Fruit fly (Drosophila melanogaster) whole organism, adult: Measurements from ENCODE around the gene Spn.

Experiments
- CG12768 ChIP-seq: fragments of 200-800 bp; sonication (Bioruptor generic); optimal IDR thresholded peaks from 2 replicates; lab custom pipeline; 2017; ENCODE audit warnings: missing biosample characterization, missing genetic modification characterization, mild to moderate bottlenecking, moderate library complexity, missing genetic modification reagents
- CG33017 ChIP-seq: fragments of 200-800 bp; sonication (Bioruptor generic); optimal IDR thresholded peaks from 2 replicates; lab custom pipeline; 2018; ENCODE audit warnings: missing biosample characterization, mild to moderate bottlenecking, missing genetic modification characterization, moderate library complexity
- CG7045 ChIP-seq: fragments of 200-800 bp; sonication (Bioruptor generic); optimal IDR thresholded peaks from 2 replicates; lab custom pipeline; 2017; ENCODE audit warnings: missing biosample characterization, mild to moderate bottlenecking, missing genetic modification characterization
- CG7101 ChIP-seq: fragments of 200-800 bp; sonication (Bioruptor generic); optimal IDR thresholded peaks from 2 replicates; lab custom pipeline; 2018; ENCODE audit warnings: missing biosample characterization, mild to moderate bottlenecking, missing genetic modification characterization, moderate library complexity
- Clk ChIP-seq: fragments of 200-800 bp; sonication (Bioruptor generic); optimal IDR thresholded peaks from 2 replicates; lab custom pipeline; 2017; ENCODE audit warnings: missing biosample characterization, missing genetic modification characterization
- Mnt ChIP-seq: fragments of 200-800 bp; sonication (Bioruptor generic); optimal IDR thresholded peaks from 2 replicates; lab custom pipeline; 2016; ENCODE audit warnings: missing biosample characterization, mild to moderate bottlenecking, missing genetic modification characterization
- cic ChIP-seq: fragments of 200-800 bp; sonication (Bioruptor generic); optimal IDR thresholded peaks from 2 replicates; lab custom pipeline; 2017; ENCODE audit warnings: missing biosample characterization, mild to moderate bottlenecking, missing genetic modification characterization, moderate library complexity
- cnc ChIP-seq, 2 experiments: fragments of >200 bp; optimal IDR thresholded peaks; 2 replicates each; lab custom pipeline; 2017
- kay ChIP-seq: fragments of 200-800 bp; sonication (Bioruptor generic); peaks from one replicate; lab custom pipeline; 2016; ENCODE audit warnings: missing biosample characterization, missing genetic modification characterization, borderline replicate concordance
- ovo ChIP-seq: fragments of 200-800 bp; sonication (Bioruptor generic); optimal IDR thresholded peaks from 2 replicates; lab custom pipeline; 2016; ENCODE audit warnings: missing biosample characterization, missing genetic modification characterization
- toe ChIP-seq: fragments of 200-800 bp; sonication (Bioruptor generic); optimal IDR thresholded peaks from 2 replicates; lab custom pipeline; 2016; ENCODE audit warnings: missing biosample characterization, missing genetic modification characterization

- no peak for TF ChIP-seq cnc (optimal IDR thresholded peaks at IDR 0.05; lab: Kevin White, UChicago)
- TF ChIP-seq CG12768, result no peak
- no peak for TF ChIP-seq Clk (GFP tag; lab: Kevin White, UChicago)
- no peak for TF ChIP-seq kay
- no peak for TF ChIP-seq ovo (GFP tag; lab: Kevin White, UChicago)
- TF ChIP-seq cic (GFP tag; lab: Kevin White, UChicago), result no peak
- no peak for TF ChIP-seq CG7045 (GFP tag; lab: Kevin White, UChicago)
- no peak for TF ChIP-seq CG7101 (tag; lab: Kevin White, UChicago)
- no peak for TF ChIP-seq CG33017
- no peak for TF ChIP-seq toe (GFP tag; lab: Kevin White, UChicago)
- TF ChIP-seq Mnt (GFP tag; lab: Kevin White, UChicago), result no peak
Measured at dm6 chr3L:2487248-2487647, 66.8 kb downstream of the Spn start.
